Worm (Caenorhabditis elegans) whole organism, late embryonic: Measurements from ENCODE around the gene F55H2.7.

ENCODE experiments used
- C08G9.2 ChIP-seq: sonication (generic microtip); optimal IDR thresholded peaks from 2 replicates; lab custom pipeline; 2016; ENCODE audit warnings: mild to moderate bottlenecking, missing genetic modification characterization, moderate library complexity, missing compliant biosample characterization
- C38D4.7 ChIP-seq: fragments of 200-800 bp; sonication (Bioruptor generic); optimal IDR thresholded peaks from 2 replicates; lab custom pipeline; 2018; ENCODE audit warnings: mild to moderate bottlenecking, missing genetic modification characterization, moderate library complexity, missing compliant biosample characterization
- ceh-18 ChIP-seq: sonication (generic microtip); optimal IDR thresholded peaks from 2 replicates; lab custom pipeline; 2016; ENCODE audit warnings: missing genetic modification characterization, missing compliant biosample characterization
- ceh-19 ChIP-seq: fragments of 200-800 bp; sonication (Bioruptor generic); optimal IDR thresholded peaks from 2 replicates; lab custom pipeline; 2018; ENCODE audit warnings: mild to moderate bottlenecking, missing genetic modification characterization, missing compliant biosample characterization
- ceh-2 ChIP-seq: sonication (generic microtip); optimal IDR thresholded peaks from 2 replicates; lab custom pipeline; 2016; ENCODE audit warnings: missing genotype, missing genetic modification characterization, missing compliant biosample characterization
- ceh-24 ChIP-seq: sonication (generic microtip); optimal IDR thresholded peaks from 2 replicates; lab custom pipeline; 2016; ENCODE audit warnings: mild to moderate bottlenecking, missing genetic modification characterization, missing compliant biosample characterization
- ceh-34 ChIP-seq: sonication (generic microtip); optimal IDR thresholded peaks from 2 replicates; lab custom pipeline; 2016; ENCODE audit warnings: mild to moderate bottlenecking, missing genetic modification characterization, missing compliant biosample characterization
- ceh-6 ChIP-seq: fragments of 200-800 bp; sonication (Bioruptor generic); optimal IDR thresholded peaks from 2 replicates; lab custom pipeline; 2018; ENCODE audit warnings: mild to moderate bottlenecking, missing genetic modification characterization, missing compliant biosample characterization
- ceh-9 ChIP-seq: sonication (generic microtip); optimal IDR thresholded peaks from 2 replicates; lab custom pipeline; 2016; ENCODE audit warnings: mild to moderate bottlenecking, missing genetic modification characterization, inconsistent platforms, missing compliant biosample characterization
- dve-1 ChIP-seq: sonication (generic microtip); optimal IDR thresholded peaks from 2 replicates; lab custom pipeline; 2017; ENCODE audit warnings: antibody characterized with exemption, mild to moderate bottlenecking, missing genetic modification characterization, missing compliant biosample characterization
- elt-2 ChIP-seq: sonication (generic microtip); optimal IDR thresholded peaks from 2 replicates; lab custom pipeline; 2016; ENCODE audit warnings: missing genetic modification reagents, missing genetic modification characterization, missing compliant biosample characterization
- ets-4 ChIP-seq: sonication (generic microtip); optimal IDR thresholded peaks from 2 replicates; lab custom pipeline; 2016; ENCODE audit warnings: missing genetic modification characterization, missing compliant biosample characterization
- eyg-1 ChIP-seq: sonication (generic microtip); optimal IDR thresholded peaks from 2 replicates; lab custom pipeline; 2016; ENCODE audit warnings: missing genotype, missing genetic modification characterization, missing compliant biosample characterization
- gmeb-2 ChIP-seq: sonication (generic microtip); optimal IDR thresholded peaks from 2 replicates; lab custom pipeline; 2016; ENCODE audit warnings: missing genetic modification characterization, inconsistent platforms, missing compliant biosample characterization
- hlh-15 ChIP-seq: sonication (generic microtip); optimal IDR thresholded peaks from 2 replicates; lab custom pipeline; 2016; ENCODE audit warnings: missing genetic modification characterization, missing compliant biosample characterization
- hlh-6 ChIP-seq: sonication (generic microtip); optimal IDR thresholded peaks from 2 replicates; lab custom pipeline; 2016; ENCODE audit warnings: missing genotype, missing genetic modification characterization, missing compliant biosample characterization
- lim-6 ChIP-seq: sonication (generic microtip); optimal IDR thresholded peaks from 2 replicates; lab custom pipeline; 2016; ENCODE audit warnings: missing genetic modification characterization, missing compliant biosample characterization
- lin-11 ChIP-seq: fragments of 200-800 bp; sonication (Bioruptor generic); optimal IDR thresholded peaks from 2 replicates; lab custom pipeline; 2018; ENCODE audit warnings: mild to moderate bottlenecking, missing genetic modification characterization, missing compliant biosample characterization
- madf-2 ChIP-seq: sonication (generic microtip); optimal IDR thresholded peaks from 2 replicates; lab custom pipeline; 2017; ENCODE audit warnings: missing genetic modification characterization, missing compliant biosample characterization
- nhr-232 ChIP-seq: sonication (generic microtip); optimal IDR thresholded peaks from 2 replicates; lab custom pipeline; 2016; ENCODE audit warnings: missing genetic modification characterization, missing compliant biosample characterization
- npax-4 ChIP-seq: sonication (generic microtip); optimal IDR thresholded peaks from 2 replicates; lab custom pipeline; 2016; ENCODE audit warnings: missing genetic modification characterization, missing compliant biosample characterization
- odd-2 ChIP-seq: sonication (generic microtip); optimal IDR thresholded peaks from 2 replicates; lab custom pipeline; 2017; ENCODE audit warnings: antibody characterized with exemption, mild to moderate bottlenecking, missing genetic modification characterization, missing compliant biosample characterization
- pag-3 ChIP-seq: sonication (generic microtip); optimal IDR thresholded peaks from 2 replicates; lab custom pipeline; 2016; ENCODE audit warnings: missing compliant biosample characterization, missing genetic modification characterization, borderline replicate concordance
- pat-9 ChIP-seq: fragments of 200-800 bp; sonication (Bioruptor generic); optimal IDR thresholded peaks from 2 replicates; lab custom pipeline; 2018; ENCODE audit warnings: mild to moderate bottlenecking, missing genetic modification characterization, moderate library complexity, missing compliant biosample characterization
- pax-1 ChIP-seq: fragments of 150-350 bp; optimal IDR thresholded peaks from 2 replicates; lab custom pipeline; 2014; ENCODE audit warnings: missing biosample characterization, missing genetic modification characterization
- pha-4 ChIP-seq: fragments of 150-350 bp; optimal IDR thresholded peaks from 2 replicates; lab custom pipeline; 2018; ENCODE audit warnings: missing biosample characterization, missing genetic modification reagents, missing genetic modification characterization
- pqm-1 ChIP-seq: sonication (generic microtip); optimal IDR thresholded peaks from 2 replicates; lab custom pipeline; 2016; ENCODE audit warnings: missing genetic modification characterization, missing compliant biosample characterization
- pros-1 ChIP-seq: fragments of 150-350 bp; optimal IDR thresholded peaks from 2 replicates; lab custom pipeline; 2014; ENCODE audit warnings: missing biosample characterization, missing genetic modification reagents, missing genetic modification characterization
- rnt-1 ChIP-seq: sonication (generic microtip); optimal IDR thresholded peaks from 2 replicates; lab custom pipeline; 2016; ENCODE audit warnings: missing genetic modification characterization, missing compliant biosample characterization
- sox-2 ChIP-seq: fragments of 200-800 bp; sonication (Bioruptor generic); IDR thresholded peaks from 2 replicates; pipeline ENCODE4 v1.3.6; 2022; ENCODE audit warnings: missing genetic modification reagents, missing genetic modification characterization, missing compliant biosample characterization
- sox-4 ChIP-seq: sonication (generic microtip); optimal IDR thresholded peaks from 2 replicates; lab custom pipeline; 2017; ENCODE audit warnings: mild to moderate bottlenecking, missing genetic modification characterization, inconsistent platforms, missing compliant biosample characterization
- syd-9 ChIP-seq: sonication (generic microtip); optimal IDR thresholded peaks from 2 replicates; lab custom pipeline; 2016; ENCODE audit warnings: mild to moderate bottlenecking, missing genetic modification characterization, moderate library complexity, missing compliant biosample characterization
- tbx-2 ChIP-seq: sonication (generic microtip); optimal IDR thresholded peaks from 2 replicates; lab custom pipeline; 2016; ENCODE audit warnings: missing genetic modification characterization, missing compliant biosample characterization
- tbx-7 ChIP-seq: sonication (generic microtip); optimal IDR thresholded peaks from 2 replicates; lab custom pipeline; 2016; ENCODE audit warnings: missing genotype, missing genetic modification characterization, missing compliant biosample characterization
- unc-42 ChIP-seq: sonication (generic microtip); optimal IDR thresholded peaks from 2 replicates; lab custom pipeline; 2016; ENCODE audit warnings: missing genotype, missing genetic modification characterization, missing compliant biosample characterization

Gene F55H2.7

DNA sequence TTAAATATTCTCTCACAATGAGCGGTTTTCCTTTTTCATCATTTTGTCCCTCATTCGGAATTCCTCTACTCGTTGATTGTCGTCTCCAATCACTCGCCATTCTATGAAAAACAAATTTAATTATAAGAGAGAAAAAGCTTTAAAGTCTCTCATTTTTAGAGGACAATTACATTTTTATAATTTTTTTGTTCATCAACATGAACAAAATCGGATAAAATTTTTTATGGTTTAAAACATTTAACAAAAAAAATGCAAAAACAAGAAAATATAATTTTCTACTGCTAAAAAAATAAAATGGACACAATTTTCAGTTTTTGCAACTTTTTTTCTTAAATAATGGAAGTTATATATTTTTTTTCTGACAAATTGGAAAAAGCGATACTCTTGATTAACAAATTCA is at the start of gene F55H2.7:
TSS of gene F55H2.7 (minus strand) at position 101 of the 400 bp plus-strand sequence.
- TF ChIP-seq rnt-1 (tag; lab: Kevin White, UChicago), result no peak
- no peak for TF ChIP-seq ceh-18
- TF ChIP-seq npax-4 (tag; lab: Kevin White, UChicago), result no peak
- no peak for TF ChIP-seq syd-9
- TF ChIP-seq pros-1 (tag; lab: Kevin White, UChicago), result no peak
- TF ChIP-seq ceh-2 (tag; lab: Kevin White, UChicago), result no peak
- TF ChIP-seq pqm-1 (tag; lab: Kevin White, UChicago), result no peak
- no peak for TF ChIP-seq dve-1
- TF ChIP-seq hlh-6 (tag; lab: Kevin White, UChicago), result no peak
- no peak for TF ChIP-seq C08G9.2 (tag; lab: Kevin White, UChicago)
- TF ChIP-seq madf-2 (tag; lab: Kevin White, UChicago), result no peak
- no peak for TF ChIP-seq pag-3
- no peak for TF ChIP-seq odd-2 (tag; lab: Kevin White, UChicago)
- no peak for TF ChIP-seq tbx-2
- TF ChIP-seq C38D4.7 (GFP tag; lab: Kevin White, UChicago), result no peak
- TF ChIP-seq unc-42 (tag; lab: Kevin White, UChicago), result no peak
- TF ChIP-seq elt-2 (tag; lab: Kevin White, UChicago), result no peak

DNA sequence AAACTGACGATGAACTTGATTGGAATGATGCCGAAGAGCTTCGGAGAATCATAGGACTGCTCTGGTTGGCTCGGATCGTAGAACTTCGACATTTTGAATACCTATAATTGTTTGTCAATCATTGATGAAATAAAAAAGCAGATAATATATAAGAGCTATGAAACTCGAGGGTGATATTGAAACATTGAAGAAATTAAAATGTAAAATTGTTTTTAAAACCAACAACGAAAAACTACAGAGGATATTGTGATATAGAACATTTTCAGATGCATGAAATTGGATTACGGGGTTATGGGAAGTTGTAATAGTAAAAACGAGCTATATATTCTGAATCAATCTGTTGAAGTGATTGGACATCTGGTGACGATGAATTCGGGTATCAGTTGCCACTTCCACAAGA is 48.4 kb upstream of the F55H2.7 start, which contains the start of gene C48B4.10:
TSS of gene C48B4.10 (minus strand) at position 101 of the 400 bp plus-strand sequence.
- TF ChIP-seq ceh-34 (tag; lab: Kevin White, UChicago) (no peak), syd-9 (no peak), sox-2 (no peak)

DNA sequence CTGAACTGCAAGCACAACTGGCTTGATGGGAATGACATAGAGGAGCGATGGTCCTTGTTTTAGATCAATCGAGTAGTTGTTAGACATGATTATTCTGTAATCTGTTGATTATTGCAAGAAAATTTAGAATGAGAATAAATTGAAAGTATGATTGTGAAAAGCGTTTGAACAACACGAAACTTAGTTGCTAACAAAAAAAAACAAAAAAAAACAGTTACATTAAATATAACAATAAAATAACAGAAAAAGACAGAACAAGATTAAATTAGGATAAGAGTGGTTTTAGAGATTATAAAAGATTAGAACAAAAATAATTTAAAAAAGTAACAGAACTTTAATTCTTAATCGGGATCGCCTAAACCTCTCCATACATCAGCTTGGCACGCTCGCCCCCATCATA is 47.2 kb upstream of the F55H2.7 start, which contains the start of gene C48B4.9:
TSS of gene C48B4.9 (minus strand) at position 101 of the 400 bp plus-strand sequence.
- TF ChIP-seq eyg-1 (tag; lab: Kevin White, UChicago) (no peak), gmeb-2 (tag; lab: Kevin White, UChicago) (no peak), tbx-2 (no peak), tbx-7 (tag; lab: Kevin White, UChicago) (no peak), ceh-9 (tag; lab: Kevin White, UChicago) (no peak), hlh-6 (tag; lab: Kevin White, UChicago) (no peak), ceh-19 (GFP tag; lab: Kevin White, UChicago) (no peak), pag-3 (no peak), ceh-34 (tag; lab: Kevin White, UChicago) (no peak), pros-1 (tag; lab: Kevin White, UChicago) (no peak)

- no peak for TF ChIP-seq sox-2
- TF ChIP-seq ets-4 (tag; lab: Kevin White, UChicago), result no peak
- no peak for TF ChIP-seq hlh-15 (tag; lab: Kevin White, UChicago)
- TF ChIP-seq sox-4 (tag; lab: Kevin White, UChicago), result no peak
- no peak for TF ChIP-seq tbx-2
- TF ChIP-seq ceh-24 (tag; lab: Kevin White, UChicago), result no peak
- TF ChIP-seq pax-1, result no peak
- no peak for TF ChIP-seq npax-4 (tag; lab: Kevin White, UChicago)
- TF ChIP-seq ceh-6 (GFP tag; lab: Kevin White, UChicago), result no peak
- no peak for TF ChIP-seq pha-4 (tag; lab: Kevin White, UChicago)
- no peak for TF ChIP-seq ceh-18
- TF ChIP-seq dve-1, result no peak
- no peak for TF ChIP-seq lim-6 (tag; lab: Kevin White, UChicago)
- no peak for TF ChIP-seq lin-11 (tag; lab: Kevin White, UChicago)
- no peak for TF ChIP-seq pat-9
- no peak for TF ChIP-seq eyg-1 (tag; lab: Kevin White, UChicago)
- no peak for TF ChIP-seq nhr-232 (tag; lab: Kevin White, UChicago)
Measured at ce11 chrIII:9561158-9561557, 45.1 kb upstream of the F55H2.7 start, which contains the start of gene C48B4.8. Gene C48B4.8 (minus strand): TSS chrIII:9561258.
